Worm (Caenorhabditis elegans) whole organism, L1 larva: ENCODE results near the gene F13E9.11.

Source experiments
- C16A3.4 ChIP-seq: fragments of 150-350 bp; optimal IDR thresholded peaks from 2 replicates; lab custom pipeline; 2014; ENCODE audit warnings: missing biosample characterization, missing genetic modification characterization
- Y116A8C.19 ChIP-seq: sonication (generic microtip); optimal IDR thresholded peaks from 2 replicates; lab custom pipeline; 2016; ENCODE audit warnings: missing compliant biosample characterization, missing genetic modification characterization, borderline replicate concordance
- alr-1 ChIP-seq: fragments of 200-800 bp; sonication (Bioruptor generic); optimal IDR thresholded peaks from 2 replicates; lab custom pipeline; 2018; ENCODE audit warnings: borderline replicate concordance, mild to moderate bottlenecking, missing genetic modification characterization, missing compliant biosample characterization
- aly-2 ChIP-seq: fragments of 150-350 bp; optimal IDR thresholded peaks from 2 replicates; lab custom pipeline; 2014; ENCODE audit warnings: missing biosample characterization, missing genetic modification characterization
- ama-1 ChIP-seq: fragments of 150-350 bp; optimal IDR thresholded peaks from 2 replicates; lab custom pipeline; 2014
- blmp-1 ChIP-seq: fragments of 150-350 bp; optimal IDR thresholded peaks from 2 replicates; lab custom pipeline; 2014; ENCODE audit warnings: missing biosample characterization, missing genetic modification characterization
- ceh-8 ChIP-seq: fragments of 200-800 bp; sonication (Bioruptor generic); optimal IDR thresholded peaks from 2 replicates; lab custom pipeline; 2018; ENCODE audit warnings: mild to moderate bottlenecking, missing genetic modification characterization, moderate library complexity, missing compliant biosample characterization
- ceh-82 ChIP-seq, 3 experiments: fragments of 150-350 bp in 1 of 3; sonication (generic microtip) in 2 of 3; optimal IDR thresholded peaks; 2 replicates each; lab custom pipeline; 2014 to 2017; ENCODE audit warnings: missing biosample characterization in 3 of 3, missing genetic modification characterization in 3 of 3
- ceh-90 ChIP-seq: sonication (generic microtip); optimal IDR thresholded peaks from 2 replicates; lab custom pipeline; 2016; ENCODE audit warnings: missing genetic modification characterization, missing compliant biosample characterization
- ces-1 ChIP-seq: fragments of 150-350 bp; optimal IDR thresholded peaks from 2 replicates; lab custom pipeline; 2014; ENCODE audit warnings: missing biosample characterization, missing genetic modification reagents, missing genetic modification characterization
- dpl-1 ChIP-seq, 3 experiments: fragments of 150-350 bp in 2 of 3; sonication (generic microtip) in 1 of 3; optimal IDR thresholded peaks; 2 replicates each; lab custom pipeline; 2014 to 2017; ENCODE audit warnings: missing biosample characterization in 3 of 3, missing genetic modification characterization in 3 of 3, missing genetic modification reagents in 3 of 3
- dsc-1 ChIP-seq: sonication (generic microtip); optimal IDR thresholded peaks from 2 replicates; lab custom pipeline; 2016; ENCODE audit warnings: mild to moderate bottlenecking, missing genetic modification characterization, missing compliant biosample characterization
- efl-3 ChIP-seq: fragments of 200-800 bp; sonication (Bioruptor generic); optimal IDR thresholded peaks from 2 replicates; lab custom pipeline; 2018; ENCODE audit warnings: mild to moderate bottlenecking, missing genetic modification characterization, missing compliant biosample characterization
- egl-13 ChIP-seq: sonication (generic microtip); optimal IDR thresholded peaks from 2 replicates; lab custom pipeline; 2016; ENCODE audit warnings: missing genotype, missing genetic modification reagents, missing genetic modification characterization, missing compliant biosample characterization
- egl-27 ChIP-seq, 2 experiments: fragments of 150-350 bp in 1 of 2; sonication (generic microtip); optimal IDR thresholded peaks; 3 replicates each; lab custom pipeline; 2017 to 2018; ENCODE audit warnings: missing biosample characterization in 2 of 2, missing genetic modification characterization in 2 of 2, missing genetic modification reagents in 2 of 2
- elt-3 ChIP-seq, 6 experiments: fragments of 150-350 bp in 1 of 6; sonication (generic microtip); optimal IDR thresholded peaks; 2 replicates each; lab custom pipeline; 2017 to 2018; ENCODE audit warnings: missing biosample characterization in 6 of 6, missing genetic modification characterization in 6 of 6, inconsistent platforms in 1 of 6
- fkh-10 ChIP-seq: sonication (generic microtip); optimal IDR thresholded peaks from 2 replicates; lab custom pipeline; 2017; ENCODE audit warnings: missing biosample characterization, missing genetic modification reagents, missing genetic modification characterization
- fos-1 ChIP-seq: fragments of 150-350 bp; optimal IDR thresholded peaks from 2 replicates; lab custom pipeline; 2014; ENCODE audit warnings: missing biosample characterization, missing genetic modification characterization
- grh-1 ChIP-seq: fragments of 200-800 bp; sonication (Bioruptor generic); IDR thresholded peaks from 2 replicates; pipeline ENCODE4 v1.3.6; 2022; ENCODE audit warnings: missing genetic modification reagents, missing genetic modification characterization, missing compliant biosample characterization
- hlh-17 ChIP-seq: fragments of 200-800 bp; sonication (Bioruptor generic); optimal IDR thresholded peaks from 2 replicates; lab custom pipeline; 2018; ENCODE audit warnings: missing genetic modification characterization, mild to moderate bottlenecking, missing compliant biosample characterization, moderate library complexity, borderline replicate concordance
- jun-1 ChIP-seq: fragments of 150-350 bp; optimal IDR thresholded peaks from 2 replicates; lab custom pipeline; 2014; ENCODE audit warnings: missing biosample characterization, missing genetic modification reagents, missing genetic modification characterization
- lin-14 ChIP-seq: fragments of 200-800 bp; sonication (Bioruptor generic); optimal IDR thresholded peaks from 2 replicates; lab custom pipeline; 2018; ENCODE audit warnings: mild to moderate bottlenecking, missing genetic modification characterization, moderate library complexity, missing compliant biosample characterization
- lin-35 ChIP-seq, 2 experiments: fragments of 150-350 bp; optimal IDR thresholded peaks; 2 replicates each; lab custom pipeline; 2014; ENCODE audit warnings: missing biosample characterization in 2 of 2, missing genetic modification characterization in 2 of 2, missing genetic modification reagents in 2 of 2
- lir-3 ChIP-seq: sonication (generic microtip); optimal IDR thresholded peaks from 2 replicates; lab custom pipeline; 2016; ENCODE audit warnings: mild to moderate bottlenecking, missing genetic modification characterization, moderate library complexity, missing compliant biosample characterization; ENCODE audit not compliant: poor library complexity
- lsy-2 ChIP-seq, 2 experiments: fragments of 150-350 bp; optimal IDR thresholded peaks; 2 replicates each; lab custom pipeline; 2014; ENCODE audit warnings: missing biosample characterization in 2 of 2, missing genetic modification characterization in 2 of 2
- mab-9 ChIP-seq: fragments of 200-800 bp; sonication (Bioruptor generic); IDR thresholded peaks from 2 replicates; pipeline ENCODE4 v1.3.6; 2022; ENCODE audit warnings: missing genetic modification reagents, missing genetic modification characterization, missing compliant biosample characterization
- mef-2 ChIP-seq: fragments of 150-350 bp; optimal IDR thresholded peaks from 2 replicates; lab custom pipeline; 2014; ENCODE audit warnings: missing biosample characterization, missing genetic modification characterization
- mep-1 ChIP-seq: fragments of 150-350 bp; optimal IDR thresholded peaks from 2 replicates; lab custom pipeline; 2014; ENCODE audit warnings: missing biosample characterization, missing genetic modification characterization
- nhr-11 ChIP-seq: fragments of 150-350 bp; optimal IDR thresholded peaks from 2 replicates; lab custom pipeline; 2014; ENCODE audit warnings: missing biosample characterization, missing genetic modification characterization
- nhr-12 ChIP-seq: sonication (generic microtip); optimal IDR thresholded peaks from 2 replicates; lab custom pipeline; 2017; ENCODE audit warnings: missing biosample characterization, missing genetic modification characterization
- nhr-28 ChIP-seq: fragments of 150-350 bp; optimal IDR thresholded peaks from 2 replicates; lab custom pipeline; 2014; ENCODE audit warnings: missing biosample characterization, missing genetic modification characterization
- nhr-47 ChIP-seq: sonication (generic microtip); optimal IDR thresholded peaks from 2 replicates; lab custom pipeline; 2016; ENCODE audit warnings: mild to moderate bottlenecking, missing genetic modification characterization, moderate library complexity, missing compliant biosample characterization
- nhr-71 ChIP-seq: sonication (generic microtip); optimal IDR thresholded peaks from 2 replicates; lab custom pipeline; 2016; ENCODE audit warnings: mild to moderate bottlenecking, missing genetic modification characterization, moderate library complexity, missing compliant biosample characterization
- nhr-76 ChIP-seq: sonication (generic microtip); optimal IDR thresholded peaks from 2 replicates; lab custom pipeline; 2017; ENCODE audit warnings: missing biosample characterization, missing genetic modification characterization
- nhr-77 ChIP-seq: fragments of 150-350 bp; optimal IDR thresholded peaks from 2 replicates; lab custom pipeline; 2014; ENCODE audit warnings: missing biosample characterization, missing genetic modification characterization
- nhr-90 ChIP-seq: sonication (generic microtip); optimal IDR thresholded peaks from 2 replicates; lab custom pipeline; 2016; ENCODE audit warnings: mild to moderate bottlenecking, missing genetic modification characterization, missing compliant biosample characterization; ENCODE audit not compliant: poor library complexity
- pag-3 ChIP-seq: sonication (generic microtip); optimal IDR thresholded peaks from 2 replicates; lab custom pipeline; 2017; ENCODE audit warnings: missing genetic modification characterization, mild to moderate bottlenecking, missing compliant biosample characterization, antibody characterized with exemption, borderline replicate concordance; ENCODE audit not compliant: insufficient read depth
- pax-3 ChIP-seq: fragments of 200-800 bp; sonication (Bioruptor generic); optimal IDR thresholded peaks from 2 replicates; lab custom pipeline; 2018; ENCODE audit warnings: mild to moderate bottlenecking, missing genetic modification characterization, moderate library complexity, missing compliant biosample characterization
- pqm-1 ChIP-seq: sonication (generic microtip); optimal IDR thresholded peaks from 3 replicates; lab custom pipeline; 2017; ENCODE audit warnings: missing biosample characterization, missing genetic modification characterization
- rnt-1 ChIP-seq: sonication (generic microtip); optimal IDR thresholded peaks from 2 replicates; lab custom pipeline; 2016; ENCODE audit warnings: mild to moderate bottlenecking, missing genetic modification characterization, moderate library complexity, missing compliant biosample characterization
- skn-1 ChIP-seq: fragments of 150-350 bp; optimal IDR thresholded peaks from 2 replicates; lab custom pipeline; 2014; ENCODE audit warnings: missing biosample characterization, missing genetic modification characterization
- snpc-4 ChIP-seq: fragments of 150-350 bp; optimal IDR thresholded peaks from 2 replicates; lab custom pipeline; 2014; ENCODE audit warnings: missing biosample characterization, missing genetic modification characterization
- snu-23 ChIP-seq: sonication (generic microtip); optimal IDR thresholded peaks from 2 replicates; lab custom pipeline; 2016; ENCODE audit warnings: missing genetic modification characterization, missing compliant biosample characterization
- sup-37 ChIP-seq: fragments of 200-800 bp; sonication (Bioruptor generic); optimal IDR thresholded peaks from 2 replicates; lab custom pipeline; 2018; ENCODE audit warnings: mild to moderate bottlenecking, missing genetic modification characterization, missing compliant biosample characterization
- swsn-7 ChIP-seq: sonication (generic microtip); optimal IDR thresholded peaks from 2 replicates; lab custom pipeline; 2016; ENCODE audit warnings: missing genetic modification characterization, missing compliant biosample characterization
- unc-62 ChIP-seq: fragments of 150-350 bp; optimal IDR thresholded peaks from 2 replicates; lab custom pipeline; 2014; ENCODE audit warnings: missing biosample characterization, missing genetic modification reagents, missing genetic modification characterization
- unc-86 ChIP-seq: sonication (generic microtip); optimal IDR thresholded peaks from 2 replicates; lab custom pipeline; 2016; ENCODE audit warnings: missing genetic modification characterization, missing compliant biosample characterization
- xbp-1 ChIP-seq: sonication (generic microtip); optimal IDR thresholded peaks from 2 replicates; lab custom pipeline; 2016; ENCODE audit warnings: missing genetic modification characterization, missing compliant biosample characterization
- ztf-11 ChIP-seq, 2 experiments: sonication (generic microtip); optimal IDR thresholded peaks; 2 replicates each; lab custom pipeline; 2016 to 2017; ENCODE audit warnings: missing genetic modification characterization in 2 of 2, missing biosample characterization in 1 of 2, missing compliant biosample characterization in 1 of 2

F13E9.11 gene

DNA sequence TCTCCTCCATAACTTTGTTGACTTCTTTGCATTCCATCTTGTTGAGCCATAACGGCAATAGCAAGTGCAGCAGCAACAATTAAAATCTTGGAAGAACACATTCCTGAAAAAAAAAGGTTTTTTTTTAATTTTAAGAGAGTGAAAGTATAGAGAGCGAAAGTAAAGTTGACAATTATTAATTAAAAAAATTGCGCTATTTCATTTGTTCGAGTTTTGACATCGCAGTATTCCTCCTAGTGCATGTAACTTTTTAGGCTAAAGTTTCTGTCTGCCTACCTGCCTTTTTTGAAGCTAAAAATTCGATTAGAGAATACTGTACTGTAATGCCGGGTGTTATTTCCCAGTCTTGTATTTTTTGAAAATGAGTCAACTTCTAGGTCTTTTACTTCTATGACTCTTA is 23.1 kb upstream of the F13E9.11 start, which contains the start of gene srlf-12:
TSS of gene srlf-12 (minus strand) at position 101 of the 400 bp plus-strand sequence.
- TF ChIP-seq efl-3 (GFP tag; lab: Kevin White, UChicago) (no peak), ceh-8 (GFP tag; lab: Kevin White, UChicago) (no peak), skn-1 (tag; lab: Kevin White, UChicago) (no peak), xbp-1 (tag; lab: Kevin White, UChicago) (no peak), ces-1 (GFP tag; lab: Kevin White, UChicago) (no peak), snpc-4 (no peak), lsy-2 (tag; optimal IDR thresholded peaks at IDR 0.05; lab: Kevin White, UChicago) (no peak), hlh-17 (GFP tag; lab: Kevin White, UChicago) (no peak), nhr-28 (no peak), dsc-1 (no peak), ceh-90 (tag; lab: Kevin White, UChicago) (no peak), nhr-12 (tag; lab: Kevin White, UChicago) (no peak), ama-1 (lab: Kevin White, UChicago) (no peak), nhr-71 (tag; lab: Kevin White, UChicago) (no peak), lin-14 (GFP tag; lab: Kevin White, UChicago) (no peak), pag-3 (no peak), lir-3 (tag; lab: Kevin White, UChicago) (no peak), egl-27 (tag; optimal IDR thresholded peaks at IDR 0.05; lab: Kevin White, UChicago) (no peak)

- no peak for TF ChIP-seq elt-3 (tag; optimal IDR thresholded peaks at IDR 0.05; lab: Kevin White, UChicago)
- no peak for TF ChIP-seq nhr-90 (tag; lab: Kevin White, UChicago)
- no peak for TF ChIP-seq efl-3 (GFP tag; lab: Kevin White, UChicago)
- no peak for TF ChIP-seq Y116A8C.19 (tag; lab: Kevin White, UChicago)
- no peak for TF ChIP-seq pax-3 (tag; lab: Kevin White, UChicago)
- no peak for TF ChIP-seq ztf-11 (tag; optimal IDR thresholded peaks at IDR 0.05; lab: Kevin White, UChicago)
- TF ChIP-seq mef-2, result no peak
- no peak for TF ChIP-seq pqm-1 (tag; lab: Kevin White, UChicago)
- TF ChIP-seq lsy-2 (tag; optimal IDR thresholded peaks at IDR 0.05; lab: Kevin White, UChicago), result no peak
- TF ChIP-seq nhr-77 (tag; lab: Kevin White, UChicago), result no peak
- no peak for TF ChIP-seq nhr-28
- peak; percentile 71 for TF ChIP-seq nhr-71 (tag; lab: Kevin White, UChicago)
- no peak for TF ChIP-seq ceh-82 (tag; optimal IDR thresholded peaks at IDR 0.05; lab: Kevin White, UChicago)
- no peak for TF ChIP-seq lin-35 (GFP tag; optimal IDR thresholded peaks at IDR 0.05; lab: Kevin White, UChicago)
- peak; percentile 70 for TF ChIP-seq ceh-8 (GFP tag; lab: Kevin White, UChicago)
- no peak for TF ChIP-seq alr-1 (tag; lab: Kevin White, UChicago)
- no peak for TF ChIP-seq nhr-76 (tag; lab: Kevin White, UChicago)
- TF ChIP-seq mep-1, result no peak
- no peak for TF ChIP-seq hlh-17 (GFP tag; lab: Kevin White, UChicago)
- no peak for TF ChIP-seq nhr-11 (tag; lab: Kevin White, UChicago)
- TF ChIP-seq nhr-12 (tag; lab: Kevin White, UChicago), result no peak
- TF ChIP-seq rnt-1, result no peak
- TF ChIP-seq lir-3 (tag; lab: Kevin White, UChicago), result no peak
- no peak for TF ChIP-seq swsn-7 (tag; lab: Kevin White, UChicago)
- TF ChIP-seq unc-62 (GFP tag; lab: Kevin White, UChicago), result no peak
- no peak for TF ChIP-seq dpl-1 (GFP tag; optimal IDR thresholded peaks at IDR 0.05; lab: Kevin White, UChicago)
- TF ChIP-seq nhr-47 (tag; lab: Kevin White, UChicago), result peak; percentile 63
- no peak for TF ChIP-seq C16A3.4 (tag; lab: Kevin White, UChicago)
- no peak for TF ChIP-seq aly-2
- no peak for TF ChIP-seq egl-13 (tag; lab: Kevin White, UChicago)
- TF ChIP-seq grh-1 (GFP tag; lab: Robert Waterston, UW), result no peak
- peak; percentile 17 for TF ChIP-seq fkh-10 (GFP tag; lab: Kevin White, UChicago)
- no peak for TF ChIP-seq blmp-1
- peak; percentile 10 for TF ChIP-seq fos-1 (tag; lab: Kevin White, UChicago)
- no peak for TF ChIP-seq snu-23
- TF ChIP-seq sup-37 (GFP tag; lab: Kevin White, UChicago), result no peak
- no peak for TF ChIP-seq jun-1 (tag; lab: Kevin White, UChicago)
- TF ChIP-seq unc-86, result no peak
- no peak for TF ChIP-seq mab-9 (GFP tag; lab: Robert Waterston, UW)
Measured at ce11 chrIV:10889820-10890462, 21.0 kb upstream of the F13E9.11 start, which contains the start of gene F13E9.15. F13E9.15 (minus strand) TSS chrIV:10889870.
